Worm (Caenorhabditis elegans): Measurements from ENCODE around the gene F23H12.5.
A peak's percentile ranks its signal among the peaks of the same experiment; 100 is the strongest.

The F23H12.5 gene

DNA sequence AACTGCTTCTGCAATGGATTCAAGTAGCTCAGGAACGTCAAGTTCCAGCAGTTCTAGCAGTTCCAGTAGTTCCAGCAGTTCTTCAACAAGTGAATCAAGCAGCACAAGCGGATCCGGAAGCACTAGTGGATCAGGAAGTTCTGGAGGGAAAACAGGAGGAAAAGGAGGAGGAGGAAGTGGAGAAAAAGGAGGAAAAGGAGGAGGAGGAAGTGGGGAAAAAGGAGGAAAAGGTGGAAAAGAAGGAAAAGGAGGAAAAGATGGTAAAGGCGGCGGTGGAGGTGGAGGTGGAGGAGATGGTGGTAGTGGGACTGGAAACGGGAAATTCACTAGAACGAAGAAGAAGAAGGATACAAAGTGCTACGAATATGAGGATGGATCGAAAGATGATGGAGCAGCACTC lies 48.1 kb downstream of the F23H12.5 start:
- TF ChIP-seq efl-3 (GFP tag; optimal IDR thresholded peaks at IDR 0.05) (no peak), grh-1 (GFP tag; IDR thresholded peaks at IDR 0.05) (no peak), mab-9 (GFP tag; IDR thresholded peaks at IDR 0.05) (no peak), ztf-4 (tag; optimal IDR thresholded peaks at IDR 0.05) (no peak), lir-3 (tag; optimal IDR thresholded peaks at IDR 0.05; ENCODE audit: poor library complexity) (no peak), hlh-4 (tag; optimal IDR thresholded peaks at IDR 0.05) (no peak), ceh-90 (tag; optimal IDR thresholded peaks at IDR 0.05) (no peak), nhr-84 (tag; optimal IDR thresholded peaks at IDR 0.05) (no peak), unc-62 (GFP tag; optimal IDR thresholded peaks at IDR 0.05) (no peak), nhr-237 (tag; optimal IDR thresholded peaks at IDR 0.05) (no peak), snu-23 (GFP tag; optimal IDR thresholded peaks at IDR 0.05) (no peak), unc-30 (tag; optimal IDR thresholded peaks at IDR 0.05) (no peak), aly-2 (tag; optimal IDR thresholded peaks at IDR 0.05) (no peak), isw-1 (GFP tag; IDR thresholded peaks at IDR 0.05) (no peak), egl-27 (tag; optimal IDR thresholded peaks at IDR 0.05) (no peak), skn-1 (tag; optimal IDR thresholded peaks at IDR 0.05) (no peak), nhr-19 (GFP tag; conservative IDR thresholded peaks at IDR 0.05) (no peak)

DNA sequence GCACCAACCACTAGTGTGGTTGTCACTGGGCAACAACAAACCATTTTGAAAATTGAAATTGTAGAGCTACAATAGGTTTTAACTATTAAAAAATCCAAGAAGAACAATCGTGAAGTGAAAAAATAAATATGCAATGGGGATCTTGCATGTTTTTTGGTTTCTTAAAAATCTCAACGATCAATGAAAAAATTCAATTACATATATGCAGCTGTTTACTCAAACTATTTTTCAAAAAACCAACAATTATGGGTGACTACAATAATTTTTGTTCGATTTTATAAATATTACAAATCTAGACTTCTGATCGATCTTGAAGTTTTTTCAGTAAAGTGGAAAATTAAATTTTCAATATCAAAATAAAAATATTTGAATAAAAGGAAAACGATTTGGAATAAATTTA lies 50.1 kb downstream of the F23H12.5 start, which contains the start of gene cdr-4:
cdr-4 (minus strand) TSS at position 101 of the 400 bp plus-strand sequence.
- no peak for TF ChIP-seq ceh-90 (tag; optimal IDR thresholded peaks at IDR 0.05)
- no peak for TF ChIP-seq mdl-1 (tag; optimal IDR thresholded peaks at IDR 0.05)
- TF ChIP-seq C16A3.4 (tag; optimal IDR thresholded peaks at IDR 0.05) = no peak
- TF ChIP-seq ceh-8 (GFP tag; optimal IDR thresholded peaks at IDR 0.05) = no peak
- TF ChIP-seq lir-3 (tag; optimal IDR thresholded peaks at IDR 0.05; ENCODE audit: poor library complexity) = no peak
- TF ChIP-seq nhr-71 (tag; optimal IDR thresholded peaks at IDR 0.05) = no peak

DNA sequence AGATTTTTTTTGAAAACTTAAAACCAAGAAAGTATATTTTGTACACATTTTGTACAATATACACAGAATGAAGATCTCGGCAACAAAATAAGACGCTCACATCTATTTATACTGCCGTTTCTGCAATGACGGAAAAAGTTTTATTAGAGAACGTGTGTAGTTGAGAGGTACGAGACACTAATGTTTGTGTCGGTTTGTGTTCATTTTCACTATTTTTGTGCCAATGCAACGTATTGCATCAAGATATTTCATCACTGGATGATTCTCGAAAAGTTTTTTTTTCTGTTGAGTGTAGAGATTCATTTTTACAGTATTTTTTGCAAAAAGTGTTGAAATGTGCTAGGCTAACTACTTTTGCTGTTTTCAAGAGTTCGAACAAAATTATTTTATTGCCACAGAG lies 50.5 kb downstream of the F23H12.5 start:
- peak; percentile 17 for TF ChIP-seq nhr-71 (tag; optimal IDR thresholded peaks at IDR 0.05)
- TF ChIP-seq xbp-1 (tag; optimal IDR thresholded peaks at IDR 0.05) = peak; percentile 62
- TF ChIP-seq snu-23 (GFP tag; optimal IDR thresholded peaks at IDR 0.05) = peak; percentile 37
- no peak for TF ChIP-seq nhr-77 (tag; optimal IDR thresholded peaks at IDR 0.05)
- no peak for TF ChIP-seq unc-130 (tag; optimal IDR thresholded peaks at IDR 0.05)
- TF ChIP-seq C34B4.2 (tag; optimal IDR thresholded peaks at IDR 0.05) = no peak
- TF ChIP-seq alr-1 (tag; optimal IDR thresholded peaks at IDR 0.05; ENCODE audit: borderline replicate concordance) = no peak
- TF ChIP-seq mdl-1 (tag; optimal IDR thresholded peaks at IDR 0.05) = no peak
- TF ChIP-seq efl-1 (optimal IDR thresholded peaks at IDR 0.05) = peak in 1 of 2 experiments; percentile 34
- TF ChIP-seq efl-1 (GFP tag; optimal IDR thresholded peaks at IDR 0.05 in 1 of 2) = no peak
- TF ChIP-seq lin-35 (GFP tag; optimal IDR thresholded peaks at IDR 0.05) = peak in 1 of 2 experiments; percentile 3
- TF ChIP-seq nhr-28 (tag; optimal IDR thresholded peaks at IDR 0.05) = peak; percentile 17
- TF ChIP-seq nhr-90 (tag; optimal IDR thresholded peaks at IDR 0.05; ENCODE audit: poor library complexity) = no peak
- TF ChIP-seq ceh-82 (tag; optimal IDR thresholded peaks at IDR 0.05) = peak in 1 of 3 experiments; percentile 12
- TF ChIP-seq nhr-85 (tag) = peak; percentile 66
- TF ChIP-seq lin-14 (GFP tag; optimal IDR thresholded peaks at IDR 0.05) = peak; percentile 72
- no peak for TF ChIP-seq Y116A8C.19 (tag; optimal IDR thresholded peaks at IDR 0.05; ENCODE audit: borderline replicate concordance)
- TF ChIP-seq skn-1 (tag; optimal IDR thresholded peaks at IDR 0.05) = peak; percentile 85
- peak; percentile 45 for TF ChIP-seq nhr-20 (tag; optimal IDR thresholded peaks at IDR 0.05)
- no peak for TF ChIP-seq nhr-19 (GFP tag; conservative IDR thresholded peaks at IDR 0.05)
- no peak for TF ChIP-seq ztf-11 (tag; optimal IDR thresholded peaks at IDR 0.05)
- no peak for TF ChIP-seq snpc-4 (tag; optimal IDR thresholded peaks at IDR 0.05)
- peak in 1 of 6 experiments; percentile 0 for TF ChIP-seq elt-3 (tag; optimal IDR thresholded peaks at IDR 0.05)
- TF ChIP-seq pax-3 (tag; optimal IDR thresholded peaks at IDR 0.05) = no peak
- TF ChIP-seq blmp-1 (tag; optimal IDR thresholded peaks at IDR 0.05) = peak; percentile 48
